Fruit fly (Drosophila melanogaster): Measurements from ENCODE around the gene CG46025.

dm6 chr2L:7810519-7810918 is 56.5 kb downstream of the CG46025 start, which contains the start of gene Cdc14:
- no peak for TF ChIP-seq CG17806 (tag; optimal IDR thresholded peaks at IDR 0.05)
- TF ChIP-seq CG14655 (GFP tag; optimal IDR thresholded peaks at IDR 0.05), result no peak

Measured in whole organism, pupa.